Worm (Caenorhabditis elegans): ENCODE measurements around the gene cls-2.

cls-2 gene

DNA sequence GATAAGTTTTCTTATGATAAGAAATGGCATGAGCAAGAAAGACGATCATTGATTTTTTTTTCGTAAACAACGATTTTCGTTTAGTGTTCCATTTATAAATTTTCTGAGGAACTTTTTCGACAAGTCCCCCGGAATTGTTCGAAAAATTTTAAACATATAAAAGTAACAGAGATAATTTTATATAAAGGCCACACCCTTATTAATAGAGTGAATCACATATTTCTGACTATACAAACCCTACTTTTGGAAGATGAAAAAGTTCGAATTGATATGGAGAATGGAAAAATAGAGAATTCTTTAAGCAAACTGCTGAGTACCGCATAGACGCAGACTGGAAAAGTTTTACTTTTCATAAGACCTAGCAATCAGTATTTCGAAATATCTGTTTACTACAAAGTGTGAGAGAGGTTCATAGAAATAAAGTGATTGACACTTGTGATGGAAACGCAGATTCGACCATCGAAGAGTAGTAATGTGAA lies 3.7 kb upstream of the cls-2 start:
- TF ChIP-seq unc-62 (GFP tag; optimal IDR thresholded peaks at IDR 0.05) = no peak

DNA sequence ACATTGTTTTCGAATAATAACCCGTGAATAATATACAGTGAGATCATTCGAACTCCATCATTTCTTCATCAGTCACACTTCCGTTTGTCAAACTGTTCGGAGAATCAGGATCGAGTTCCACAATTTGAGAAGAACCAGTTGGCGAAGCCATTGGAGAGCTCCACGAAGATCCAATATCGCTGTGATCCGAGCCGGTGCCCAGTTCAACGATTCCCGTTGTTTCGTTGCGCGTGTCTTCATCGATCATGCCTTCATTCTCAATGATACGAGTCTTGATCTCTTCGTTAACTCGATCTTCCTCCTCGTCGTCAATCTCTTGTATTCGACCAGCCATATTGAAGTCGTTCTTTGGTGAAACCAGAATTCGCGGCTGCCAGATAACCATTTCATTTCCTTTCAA lies 3.1 kb upstream of the cls-2 start:
- no peak for TF ChIP-seq unc-62 (GFP tag; optimal IDR thresholded peaks at IDR 0.05)

DNA sequence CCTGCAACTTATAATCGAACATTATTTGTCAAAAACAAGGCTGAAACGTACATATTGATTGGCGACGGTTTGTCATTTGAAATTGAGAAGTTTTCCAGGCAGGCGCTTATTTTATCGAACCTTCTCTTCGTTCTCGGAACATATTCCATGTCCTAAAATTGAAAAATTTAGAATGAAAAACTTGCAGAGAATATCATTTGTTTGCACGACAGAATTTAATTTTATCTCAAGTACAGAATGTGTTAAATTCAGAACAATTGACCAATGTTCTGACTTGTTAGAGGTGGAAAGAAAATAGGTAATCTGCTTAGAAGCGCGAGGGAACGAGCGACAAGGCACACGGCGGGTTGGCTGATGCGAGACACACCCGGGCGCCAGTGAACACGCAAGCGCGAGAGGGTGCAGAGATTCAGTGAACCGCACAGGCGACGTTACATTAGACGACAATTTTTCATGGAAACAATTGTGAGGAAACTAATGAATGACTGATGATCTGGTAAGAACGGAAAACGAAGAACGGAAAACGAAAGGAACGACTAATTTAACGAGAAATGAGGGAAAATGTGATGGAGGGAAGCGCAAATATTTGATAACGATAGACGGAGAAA lies 2.4 kb upstream of the cls-2 start:
- no peak for TF ChIP-seq unc-62 (GFP tag; optimal IDR thresholded peaks at IDR 0.05)

DNA sequence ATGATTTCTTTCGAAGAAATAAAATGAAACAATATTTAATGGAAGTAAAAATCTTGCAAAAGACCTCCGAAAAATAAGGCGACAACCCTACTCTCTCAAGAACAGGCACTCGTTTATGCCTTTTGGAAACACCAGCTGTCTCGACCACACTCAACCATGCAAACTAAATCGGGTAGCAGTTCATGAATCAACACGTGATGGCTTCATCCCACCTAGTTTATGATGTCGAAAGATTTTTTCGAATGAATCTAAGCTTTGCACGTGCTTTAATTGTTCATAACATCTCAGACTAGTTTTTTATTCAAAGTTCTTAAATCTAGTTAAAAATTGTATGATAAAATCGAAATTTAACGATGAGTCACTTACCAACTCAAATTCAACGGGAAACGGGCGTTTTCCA lies 1.6 kb upstream of the cls-2 start:
- no peak for TF ChIP-seq unc-62 (GFP tag; optimal IDR thresholded peaks at IDR 0.05)

DNA sequence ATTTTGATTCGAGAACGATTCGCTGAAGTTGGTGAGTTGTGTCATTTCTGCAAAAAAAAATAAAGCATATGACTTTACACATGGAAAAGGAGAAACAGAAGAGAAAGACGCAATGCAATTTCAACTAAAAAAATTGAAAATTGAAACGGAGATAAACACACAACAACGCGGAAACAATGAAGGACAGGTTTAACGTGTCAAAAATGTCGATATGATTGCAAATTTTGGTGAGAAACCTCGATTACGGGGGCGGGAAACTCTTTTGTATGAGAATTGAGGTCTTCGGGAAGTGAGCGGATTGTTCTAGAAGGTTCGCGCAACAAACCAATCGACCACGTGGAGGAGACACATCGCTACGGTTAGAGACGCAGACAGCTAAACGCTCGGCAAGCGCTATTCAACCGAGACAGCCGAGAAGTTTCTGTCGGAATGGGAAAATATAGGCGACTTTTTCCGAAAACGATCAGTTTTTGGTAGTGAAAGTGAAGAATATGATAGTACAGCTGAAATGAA lies 1.1 kb upstream of the cls-2 start, which contains the start of gene R107.5:
TSS of gene R107.5 (minus strand) at position 51 of the 513 bp plus-strand sequence.
- TF ChIP-seq unc-62 (GFP tag; optimal IDR thresholded peaks at IDR 0.05) = no peak

DNA sequence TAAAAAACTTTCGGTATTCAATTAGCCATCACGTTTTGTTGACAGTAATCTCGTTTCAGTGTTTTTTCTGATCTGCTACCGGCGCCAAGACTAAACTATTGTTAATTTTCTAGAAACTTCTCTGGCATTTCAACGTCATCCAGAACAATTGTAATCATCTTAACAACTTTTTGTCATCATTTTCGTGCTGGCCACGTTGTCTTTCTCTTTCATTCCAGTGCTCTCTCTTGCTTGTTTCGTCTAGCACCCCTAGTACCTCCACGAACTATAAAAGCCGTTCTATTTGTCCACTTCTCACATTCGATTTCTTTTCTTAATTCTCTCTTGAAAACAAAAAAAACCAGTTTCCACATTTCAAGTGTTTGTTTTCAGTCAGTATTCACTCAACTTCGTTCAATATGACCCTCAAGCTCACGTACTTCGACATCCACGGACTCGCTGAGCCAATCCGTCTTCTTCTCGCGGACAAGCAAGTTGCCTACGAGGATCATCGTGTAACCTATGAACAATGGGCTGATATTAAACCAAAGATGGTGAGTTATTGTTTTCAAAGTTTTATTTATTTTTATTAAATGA lies 4.2 kb downstream of the cls-2 start, which contains the start of gene gst-1:
TSS of gene gst-1 (plus strand) at position 373 of the 576 bp plus-strand sequence.
- no peak for TF ChIP-seq unc-62 (GFP tag; optimal IDR thresholded peaks at IDR 0.05)

DNA sequence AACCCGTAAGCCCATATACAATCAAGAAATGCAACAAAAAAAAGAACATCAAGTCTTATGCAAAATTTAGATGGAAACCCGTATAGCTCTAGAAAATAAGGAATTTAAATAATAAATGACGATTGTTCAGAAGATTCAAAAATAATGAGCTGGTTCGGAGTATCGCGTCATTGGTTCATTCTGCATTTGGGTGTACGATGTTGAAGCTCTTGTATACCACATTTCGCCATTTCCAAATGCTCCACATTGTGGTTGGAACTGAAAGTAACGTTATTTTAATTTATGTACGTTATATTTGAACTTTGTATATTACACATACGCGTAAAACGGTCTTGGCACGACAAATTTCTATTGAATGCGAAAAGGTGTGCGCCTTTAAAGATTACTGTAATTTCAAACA lies 5.4 kb downstream of the cls-2 start:
- no peak for TF ChIP-seq unc-62 (GFP tag; optimal IDR thresholded peaks at IDR 0.05)

DNA sequence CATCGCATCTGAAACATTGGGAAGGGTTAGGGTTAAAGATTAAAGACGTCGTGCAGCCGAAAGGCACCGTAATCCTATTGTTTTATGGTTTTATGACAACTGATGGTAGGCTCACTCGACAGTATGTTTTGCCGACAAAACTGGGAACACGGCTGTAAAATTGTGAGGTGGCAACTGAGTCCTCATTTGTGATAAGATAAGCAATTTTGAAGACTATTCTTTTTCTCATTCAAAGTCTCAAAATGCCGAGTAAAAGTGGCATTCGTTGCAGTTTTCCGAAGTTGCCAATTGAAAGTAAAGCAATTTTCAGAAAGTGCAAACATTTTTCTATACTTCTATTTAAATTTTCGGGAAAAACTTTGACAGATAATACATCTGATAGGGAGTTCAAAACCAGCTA lies 14.9 kb downstream of the cls-2 start:
- no peak for TF ChIP-seq unc-62 (GFP tag; optimal IDR thresholded peaks at IDR 0.05)

DNA sequence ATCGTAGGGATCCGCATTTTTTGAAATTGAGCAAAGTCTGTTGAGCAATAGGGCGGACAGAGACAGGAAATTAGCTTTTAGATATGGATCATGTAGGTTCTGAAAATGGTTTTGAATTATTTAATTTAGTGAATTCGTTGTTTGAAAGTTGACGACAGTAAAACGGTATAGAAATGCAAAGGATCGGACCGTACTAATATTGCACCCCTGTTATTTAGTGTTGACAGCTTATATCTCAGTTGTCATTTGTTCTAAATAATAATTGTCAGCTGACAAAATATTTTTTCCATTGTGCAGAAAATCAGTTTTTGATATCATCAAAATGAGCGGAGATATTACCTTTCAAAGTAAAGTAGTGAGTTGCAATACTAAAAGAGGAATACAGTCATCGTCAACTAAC lies 16.5 kb downstream of the cls-2 start, which contains the start of gene lin-12:
TSS of gene lin-12 (minus strand) at position 101 of the 400 bp plus-strand sequence.
- no peak for TF ChIP-seq unc-62 (GFP tag; optimal IDR thresholded peaks at IDR 0.05)

DNA sequence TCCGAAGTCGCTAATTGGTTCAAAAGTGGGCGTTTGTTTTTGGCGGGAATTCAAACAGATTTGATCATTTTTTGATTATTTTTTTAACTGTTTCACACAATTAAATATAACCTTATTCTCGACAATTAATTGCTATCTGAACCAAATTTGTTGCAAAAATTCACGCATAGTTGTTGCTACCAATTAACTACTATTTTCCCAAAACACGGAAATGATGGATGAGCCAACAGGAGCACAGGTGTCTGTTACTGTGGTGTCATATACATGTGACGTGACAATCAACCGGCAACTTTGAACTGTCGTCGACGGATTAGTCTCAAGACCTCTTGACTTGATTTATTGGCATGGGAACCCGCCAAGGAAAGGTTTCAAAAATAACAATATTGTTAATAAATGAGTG lies 17.9 kb downstream of the cls-2 start:
- no peak for TF ChIP-seq unc-62 (GFP tag; optimal IDR thresholded peaks at IDR 0.05)

DNA sequence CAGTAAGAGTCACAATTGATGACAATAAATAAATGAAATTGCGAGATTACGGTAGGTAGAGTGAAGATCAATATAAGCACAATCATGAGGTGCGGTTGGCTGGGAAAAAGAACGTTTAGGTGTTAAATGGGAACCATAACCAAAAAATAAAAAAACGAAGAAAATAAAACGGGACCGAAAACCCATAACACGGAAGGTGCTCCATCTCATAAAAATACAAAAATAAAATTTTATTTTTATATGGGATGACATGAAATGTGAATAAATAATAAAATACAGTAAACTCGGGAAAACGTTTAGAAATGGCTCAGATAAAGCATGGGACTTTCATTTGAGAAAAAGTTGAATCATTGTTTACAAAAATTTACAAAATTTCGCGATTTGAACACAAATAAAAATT lies 20.7 kb downstream of the cls-2 start, which contains the start of gene F02A9.7:
TSS of gene F02A9.7 (minus strand) at position 101 of the 400 bp plus-strand sequence.
- no peak for TF ChIP-seq unc-62 (GFP tag; optimal IDR thresholded peaks at IDR 0.05)

DNA sequence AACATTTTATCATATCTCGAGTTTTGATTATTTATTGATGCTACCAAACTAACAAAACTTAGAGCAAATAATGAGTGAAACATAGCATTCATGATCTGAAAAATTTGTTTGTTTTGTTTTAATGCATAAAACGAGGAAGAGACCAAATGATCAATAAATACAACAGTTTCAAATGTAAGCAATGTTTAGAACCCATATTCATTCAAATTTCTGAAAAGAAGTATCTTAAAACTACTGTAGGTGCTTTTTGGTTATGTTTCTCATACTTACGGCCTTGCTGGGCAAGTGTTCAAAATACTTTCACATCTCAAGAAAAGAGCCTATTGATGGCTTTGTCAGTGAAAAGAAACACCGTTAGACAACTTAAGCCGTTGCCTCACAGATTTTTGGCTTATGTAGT lies 22.9 kb downstream of the cls-2 start, which contains the start of gene F02A9.1:
TSS of gene F02A9.1 (minus strand) at position 101 of the 400 bp plus-strand sequence.
- TF ChIP-seq unc-62 (GFP tag; optimal IDR thresholded peaks at IDR 0.05) = no peak

DNA sequence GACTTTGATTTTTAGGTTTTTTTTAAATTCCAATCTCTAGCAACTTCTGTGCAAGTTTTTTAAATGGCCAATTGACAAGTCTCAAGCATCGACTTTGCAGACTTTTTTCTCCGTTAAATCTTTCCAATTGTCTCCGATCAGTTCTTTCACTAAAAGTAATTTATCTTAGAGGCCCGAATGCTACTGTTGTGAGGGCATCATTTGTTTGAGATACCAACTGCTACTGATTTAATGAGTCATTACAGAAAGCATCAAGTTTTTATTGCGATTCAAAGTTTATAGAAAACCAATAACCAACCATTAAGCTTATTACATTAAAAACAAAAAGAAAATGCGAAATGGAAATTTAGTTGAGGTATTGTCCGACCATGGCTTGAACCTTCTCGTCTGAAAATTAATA lies 25.3 kb downstream of the cls-2 start:
- no peak for TF ChIP-seq unc-62 (GFP tag; optimal IDR thresholded peaks at IDR 0.05)

DNA sequence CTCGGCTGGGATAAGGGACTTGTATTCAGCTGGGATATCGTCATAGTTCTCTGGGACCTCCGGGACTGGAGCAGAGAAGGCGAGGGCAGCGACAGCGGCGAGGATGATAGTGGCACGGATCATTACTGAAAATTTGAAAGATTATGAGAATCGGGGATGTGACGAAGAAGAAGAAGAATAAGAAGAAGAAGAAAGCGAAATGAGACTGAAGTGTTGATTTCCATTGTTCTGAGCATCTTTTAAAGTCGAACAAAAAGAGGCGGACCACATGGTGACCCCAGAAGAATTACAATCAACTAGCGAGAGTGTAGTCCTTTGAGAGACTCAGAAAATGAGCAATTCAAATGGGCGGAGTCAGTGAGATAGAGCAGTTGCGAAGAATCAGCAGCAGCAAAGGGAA lies 26.2 kb downstream of the cls-2 start, which contains the start of gene far-1:
TSS of gene far-1 (minus strand) at position 125 of the 400 bp plus-strand sequence.
- TF ChIP-seq unc-62 (GFP tag; optimal IDR thresholded peaks at IDR 0.05) = no peak

DNA sequence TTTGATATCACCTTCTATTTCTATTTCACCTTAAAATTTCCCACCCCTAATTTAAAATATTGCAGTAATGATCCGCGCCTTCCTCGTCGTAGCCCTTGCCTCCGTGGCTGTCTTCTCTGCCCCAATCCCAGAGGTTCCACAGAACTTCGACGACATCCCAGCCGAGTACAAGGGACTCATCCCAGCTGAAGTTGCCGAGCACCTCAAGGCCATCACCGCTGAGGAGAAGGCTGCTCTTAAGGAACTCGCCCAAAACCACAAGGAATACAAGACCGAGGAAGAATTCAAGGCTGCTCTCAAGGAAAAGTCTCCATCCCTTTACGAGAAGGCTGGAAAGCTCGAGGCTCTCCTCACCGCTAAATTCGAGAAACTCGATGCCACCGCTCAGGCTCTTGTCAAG lies 26.9 kb downstream of the cls-2 start, which contains the start of gene far-2:
TSS of gene far-2 (plus strand) at position 66 of the 400 bp plus-strand sequence.
- TF ChIP-seq unc-62 (GFP tag; optimal IDR thresholded peaks at IDR 0.05) = no peak

DNA sequence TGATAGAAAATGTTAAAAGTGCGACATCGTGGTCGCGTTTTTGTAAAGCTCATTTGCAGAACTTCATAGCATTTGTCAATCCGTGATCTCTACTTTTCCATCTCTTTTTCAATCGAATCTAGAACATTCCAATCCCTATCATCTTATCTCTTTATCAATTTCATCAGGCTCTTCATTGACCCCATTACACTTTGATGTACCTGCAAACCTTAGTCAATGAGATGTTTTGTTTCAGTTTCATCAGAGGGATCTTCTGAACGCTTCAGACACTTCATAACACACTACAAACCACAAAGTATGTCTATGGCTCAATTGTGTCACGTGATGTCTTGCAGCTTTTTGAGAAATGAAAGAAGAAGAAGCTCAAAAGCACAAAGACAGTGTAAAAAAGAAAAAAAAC lies 28.3 kb downstream of the cls-2 start:
- no peak for TF ChIP-seq unc-62 (GFP tag; optimal IDR thresholded peaks at IDR 0.05)

DNA sequence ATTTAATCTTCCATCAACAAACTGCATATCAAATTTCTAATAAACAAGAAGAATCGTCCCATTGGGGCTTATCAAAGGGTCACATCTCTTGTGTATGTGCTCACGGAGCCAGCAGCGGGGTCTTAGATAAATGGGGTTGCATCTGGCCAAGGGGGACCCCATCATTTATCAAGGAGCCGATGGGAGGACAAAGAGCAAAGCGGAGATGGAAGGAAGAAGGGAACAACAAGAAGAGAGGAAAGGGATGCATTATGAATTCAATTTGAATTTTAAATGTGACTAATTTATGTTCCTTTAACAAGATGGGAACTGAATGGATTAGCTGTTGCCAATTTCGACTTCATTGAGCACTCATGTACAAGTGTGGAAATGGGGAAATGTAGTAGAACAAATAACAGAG lies 29.5 kb downstream of the cls-2 start:
- no peak for TF ChIP-seq unc-62 (GFP tag; optimal IDR thresholded peaks at IDR 0.05)
